Fruit fly (Drosophila melanogaster) Kc167 (cell line): Measurements from ENCODE around the gene CG42322.

ENCODE experiments used
- Myc ChIP-seq: fragments of >200 bp; optimal IDR thresholded peaks from 2 replicates; lab custom pipeline; 2017; ENCODE audit warnings: missing external identifiers
- Sin3A ChIP-seq: fragments of >200 bp; optimal IDR thresholded peaks from 2 replicates; lab custom pipeline; 2018; ENCODE audit warnings: missing external identifiers
- h ChIP-seq: fragments of >200 bp; optimal IDR thresholded peaks from 3 replicates; lab custom pipeline; 2018; ENCODE audit warnings: missing external identifiers
- insv ChIP-seq: fragments of >200 bp; optimal IDR thresholded peaks from 3 replicates; lab custom pipeline; 2018; ENCODE audit warnings: missing external identifiers
- psq ChIP-seq: fragments of >200 bp; optimal IDR thresholded peaks from 2 replicates; lab custom pipeline; 2017; ENCODE audit warnings: missing external identifiers
- ttk ChIP-seq: sonication (Bioruptor generic); optimal IDR thresholded peaks from 2 replicates; lab custom pipeline; 2017; ENCODE audit warnings: missing external identifiers

CG42322 gene

dm6 chr3R:20739971-20740370 lies at the start of gene CG42322:
Gene CG42322, plus strand, starts transcription at chr3R:20740108.
- TF ChIP-seq Myc (lab: Kevin White, UChicago) (no peak), h (lab: Kevin White, UChicago) (no peak), Sin3A (lab: Kevin White, UChicago) (no peak), insv (no peak), ttk (lab: Kevin White, UChicago) (no peak), psq (no peak)

DNA sequence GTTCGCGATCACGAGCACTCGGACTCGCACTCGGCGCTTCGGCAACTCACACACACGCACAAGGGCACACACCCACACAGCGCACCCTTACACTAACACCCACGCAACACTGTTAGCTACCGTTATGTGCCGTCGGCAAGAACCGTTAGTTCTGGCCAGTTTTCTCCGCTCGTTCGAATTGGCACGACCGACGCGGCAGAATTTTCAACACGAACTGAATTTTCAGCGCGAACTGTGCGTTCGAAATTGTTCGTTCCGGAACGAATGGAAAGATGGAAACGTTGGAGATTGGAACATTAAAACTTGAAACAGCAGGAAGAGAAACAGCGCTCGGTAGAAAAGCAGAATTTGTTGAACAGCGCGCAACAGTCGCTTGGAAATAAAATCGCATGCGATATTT lies 25.5 kb upstream of the CG42322 start, which contains the start of gene Oamb:
TSS of gene Oamb (minus strand) at position 218 of the 400 bp plus-strand sequence.
- TF ChIP-seq insv, result no peak
- TF ChIP-seq ttk (lab: Kevin White, UChicago), result no peak
- TF ChIP-seq psq, result no peak

- no peak for TF ChIP-seq ttk (lab: Kevin White, UChicago)
- no peak for TF ChIP-seq insv
- TF ChIP-seq psq, result no peak
- no peak for TF ChIP-seq Myc (lab: Kevin White, UChicago)
- no peak for TF ChIP-seq Sin3A (lab: Kevin White, UChicago)
- TF ChIP-seq h (lab: Kevin White, UChicago), result no peak
These were observed 20.6 kb upstream of the CG42322 start for dm6 chr3R:20719286-20719685.

DNA sequence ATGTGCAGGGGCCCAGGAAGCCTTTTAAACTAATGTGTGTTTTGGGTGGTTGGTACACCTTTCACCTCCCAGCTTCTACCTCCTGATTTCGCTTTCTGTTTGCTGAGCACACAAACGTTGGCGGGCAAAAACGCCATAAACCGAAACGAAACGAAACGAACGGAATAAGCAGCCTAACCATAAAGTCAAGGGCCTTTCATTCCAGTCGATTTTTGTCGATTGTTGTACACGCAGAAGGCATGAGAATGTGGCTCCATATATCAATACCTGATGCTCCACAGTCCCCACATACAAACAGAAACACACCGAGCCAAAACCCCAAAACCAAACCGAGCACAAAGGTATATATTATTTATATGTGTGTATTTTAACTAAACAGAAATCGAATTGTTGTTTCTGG lies 16.4 kb upstream of the CG42322 start:
- no peak for TF ChIP-seq Sin3A (lab: Kevin White, UChicago)
- TF ChIP-seq insv, result no peak
- TF ChIP-seq ttk (lab: Kevin White, UChicago), result no peak
- TF ChIP-seq h (lab: Kevin White, UChicago), result no peak
- no peak for TF ChIP-seq Myc (lab: Kevin White, UChicago)
- no peak for TF ChIP-seq psq

DNA sequence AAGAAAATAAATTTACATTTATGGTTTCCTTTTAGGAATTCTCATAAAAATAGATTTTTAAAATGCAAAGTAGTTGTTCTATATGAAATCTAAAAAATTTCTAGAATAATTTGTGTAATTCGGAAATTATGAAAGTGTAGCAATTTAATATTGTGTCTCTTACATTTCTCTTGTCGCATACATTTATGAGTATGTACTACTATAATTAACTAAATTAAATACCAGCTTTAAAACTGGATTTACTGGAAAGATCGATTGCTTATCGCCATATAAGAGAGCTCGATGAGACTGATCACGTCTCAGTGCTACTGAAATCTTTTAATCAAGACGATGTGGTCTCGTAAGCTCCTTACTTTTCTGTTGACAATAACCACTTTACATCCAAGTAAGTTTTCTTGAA lies 8.6 kb upstream of the CG42322 start, which contains the start of gene CG31205:
TSS of gene CG31205 (plus strand) at position 301 of the 400 bp plus-strand sequence.
- TF ChIP-seq Sin3A (lab: Kevin White, UChicago) (no peak), ttk (lab: Kevin White, UChicago) (no peak), Myc (lab: Kevin White, UChicago) (no peak), insv (no peak), h (lab: Kevin White, UChicago) (no peak), psq (no peak)

DNA sequence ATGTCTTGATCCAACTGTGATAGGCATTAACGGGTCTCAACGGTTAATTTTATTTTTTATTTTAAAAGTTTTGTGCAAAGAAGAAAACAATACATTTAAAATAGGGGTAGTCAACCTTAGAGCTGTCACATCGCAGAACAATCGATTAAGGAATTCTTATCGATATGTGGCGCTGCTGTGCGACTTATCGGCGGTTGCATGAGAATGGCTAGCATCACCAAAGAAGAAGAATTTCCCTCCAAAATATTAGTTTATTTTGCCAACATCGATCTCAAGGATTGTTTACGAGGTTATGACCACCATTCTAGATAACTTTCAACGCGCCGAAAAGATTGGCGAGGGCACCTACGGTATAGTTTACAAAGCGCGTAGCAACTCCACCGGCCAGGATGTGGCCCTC lies 4.5 kb upstream of the CG42322 start, which contains the start of gene Cdk2:
TSS of gene Cdk2 (plus strand) at position 219 of the 400 bp plus-strand sequence.
- TF ChIP-seq Sin3A (lab: Kevin White, UChicago), result no peak
- no peak for TF ChIP-seq Myc (lab: Kevin White, UChicago)

DNA sequence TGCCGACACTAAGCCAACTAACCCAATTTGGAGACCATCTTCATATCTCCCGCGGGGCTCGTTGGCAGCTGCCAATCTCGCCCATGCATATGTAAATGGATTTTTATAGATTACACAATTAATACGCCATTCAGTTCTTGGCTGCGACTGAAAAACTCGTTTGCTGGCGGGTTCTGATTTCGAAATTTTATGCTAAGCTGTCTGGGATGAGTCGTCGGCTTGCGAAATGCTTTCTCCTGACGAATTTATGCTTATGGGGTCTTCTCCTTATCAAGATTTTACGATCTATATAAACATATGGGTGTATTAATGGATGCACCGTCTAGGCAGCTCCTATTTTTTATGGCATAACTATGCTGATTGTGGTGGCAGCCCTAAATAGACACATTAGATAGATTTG lies 908 bp upstream of the CG42322 start, which contains the start of gene CG17267:
TSS of gene CG17267 (minus strand) at position 101 of the 400 bp plus-strand sequence.
- no peak for TF ChIP-seq insv
- TF ChIP-seq ttk (lab: Kevin White, UChicago), result no peak
- no peak for TF ChIP-seq Sin3A (lab: Kevin White, UChicago)
- no peak for TF ChIP-seq h (lab: Kevin White, UChicago)

DNA sequence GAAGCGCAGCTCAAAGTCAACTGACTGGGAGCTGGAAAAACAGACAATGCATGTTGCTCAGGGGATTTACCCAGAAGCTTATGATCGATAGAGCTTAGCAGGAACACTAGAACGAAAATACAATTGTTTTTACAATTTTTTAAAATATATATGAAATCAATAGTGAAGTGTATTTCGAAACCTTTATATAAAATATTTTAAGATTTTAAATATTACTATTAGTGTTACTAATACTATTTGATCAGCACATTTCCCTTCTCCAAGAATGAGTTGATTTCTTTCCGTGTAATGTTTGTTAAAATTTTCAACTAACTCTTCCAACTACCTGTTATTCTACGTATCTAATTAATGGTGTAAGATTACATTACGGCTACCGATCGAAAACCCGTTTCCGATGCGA lies 3.9 kb downstream of the CG42322 start, which contains the start of gene CG31199:
TSS of gene CG31199 (minus strand) at position 101 of the 400 bp plus-strand sequence.
- no peak for TF ChIP-seq psq
- TF ChIP-seq ttk (lab: Kevin White, UChicago), result no peak
- TF ChIP-seq h (lab: Kevin White, UChicago), result no peak
- no peak for TF ChIP-seq Myc (lab: Kevin White, UChicago)
- no peak for TF ChIP-seq insv
- TF ChIP-seq Sin3A (lab: Kevin White, UChicago), result no peak

DNA sequence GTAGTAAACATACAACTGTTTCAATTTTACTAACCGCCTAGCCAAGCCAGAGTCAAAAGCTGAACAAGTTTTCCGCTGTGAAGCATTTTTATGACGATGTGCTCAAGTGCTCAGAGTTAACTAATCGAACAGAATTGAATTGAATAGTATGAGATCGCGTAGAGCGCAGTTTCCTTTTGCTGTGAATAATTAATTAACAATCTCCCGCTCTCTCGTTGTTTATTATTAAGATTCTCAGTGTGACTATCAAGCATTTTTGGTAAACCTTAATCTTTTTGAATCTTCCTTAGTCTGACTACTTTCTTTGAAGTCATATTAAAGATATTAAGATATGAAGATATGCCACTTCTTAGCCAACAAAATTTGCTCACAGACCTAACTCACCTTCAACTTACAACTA lies 5.3 kb downstream of the CG42322 start, which contains the start of gene CG31200:
TSS of gene CG31200 (minus strand) at position 101 of the 400 bp plus-strand sequence.
- TF ChIP-seq Myc (lab: Kevin White, UChicago) (no peak), Sin3A (lab: Kevin White, UChicago) (no peak), psq (no peak), ttk (lab: Kevin White, UChicago) (no peak), insv (no peak), h (lab: Kevin White, UChicago) (no peak)

dm6 chr3R:20748974-20749373 lies 9.1 kb downstream of the CG42322 start, which contains the start of gene Prosalpha4T1:
Gene Prosalpha4T1, minus strand, starts transcription at chr3R:20749074.
- TF ChIP-seq ttk (lab: Kevin White, UChicago) (no peak), Myc (lab: Kevin White, UChicago) (no peak), psq (no peak), h (lab: Kevin White, UChicago) (no peak), insv (no peak), Sin3A (lab: Kevin White, UChicago) (no peak)

DNA sequence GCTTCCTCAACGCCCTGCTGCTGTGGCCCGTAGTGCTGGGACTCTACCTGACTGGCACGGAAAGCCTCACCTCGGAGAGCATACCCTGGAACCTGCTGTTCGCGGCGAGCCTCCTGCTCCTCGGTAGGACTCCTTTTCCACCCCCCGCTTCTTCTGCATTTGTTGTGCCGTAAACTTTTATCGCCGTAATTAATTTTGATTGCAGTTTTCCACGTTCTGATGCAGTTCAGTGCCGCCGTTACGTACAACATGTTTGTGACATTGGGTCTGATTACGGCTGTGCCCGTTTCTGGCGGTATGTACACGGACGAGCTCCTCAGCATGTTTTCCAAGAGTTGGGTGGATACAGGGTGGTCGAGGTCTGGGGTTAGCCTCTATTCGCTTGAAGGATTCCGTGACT lies 9.6 kb downstream of the CG42322 start:
- TF ChIP-seq insv, result no peak
- TF ChIP-seq ttk (lab: Kevin White, UChicago), result no peak
- TF ChIP-seq h (lab: Kevin White, UChicago), result no peak
- no peak for TF ChIP-seq Sin3A (lab: Kevin White, UChicago)
- no peak for TF ChIP-seq Myc (lab: Kevin White, UChicago)
- TF ChIP-seq psq, result no peak

dm6 chr3R:20754991-20755390 lies 15.1 kb downstream of the CG42322 start:
- TF ChIP-seq psq (no peak), Myc (lab: Kevin White, UChicago) (no peak), Sin3A (lab: Kevin White, UChicago) (no peak), ttk (lab: Kevin White, UChicago) (no peak), insv (no peak), h (lab: Kevin White, UChicago) (no peak)

dm6 chr3R:20756429-20756828 lies 16.5 kb downstream of the CG42322 start, which contains the start of gene Syp:
Gene Syp, plus strand, starts transcription at chr3R:20756729.
- TF ChIP-seq ttk (lab: Kevin White, UChicago) (no peak), h (lab: Kevin White, UChicago) (no peak), psq (no peak), insv (no peak), Myc (lab: Kevin White, UChicago) (no peak), Sin3A (lab: Kevin White, UChicago) (no peak)
